Worm (Caenorhabditis elegans): ENCODE measurements around the gene C06G3.3.
A peak's percentile ranks its signal among the peaks of the same experiment; 100 is the strongest.

The C06G3.3 gene

ce11 chrIV:7047762-7048178 is 11.8 kb downstream of the C06G3.3 start (continued):
- TF ChIP-seq F57A8.1 (GFP tag; optimal IDR thresholded peaks at IDR 0.05): no peak
- peak; percentile 6; the same call in 1 of the 2 replicates for TF ChIP-seq let-526 (GFP tag; IDR thresholded peaks at IDR 0.05)
- TF ChIP-seq F55B11.4 (tag; optimal IDR thresholded peaks at IDR 0.05; ENCODE audit: borderline replicate concordance, insufficient read depth): no peak
- peak; percentile 3 to 43 for TF ChIP-seq let-607 (tag; optimal IDR thresholded peaks at IDR 0.05)
- TF ChIP-seq egl-18 (GFP tag; IDR thresholded peaks at IDR 0.05): no peak
- TF ChIP-seq ztf-18 (tag; optimal IDR thresholded peaks at IDR 0.05): peak; percentile 20
- no peak for TF ChIP-seq tlf-1 (GFP tag; optimal IDR thresholded peaks at IDR 0.05)
- peak; percentile 73 for TF ChIP-seq attf-5 (GFP tag; optimal IDR thresholded peaks at IDR 0.05)
- no peak for TF ChIP-seq Y79H2A.3 (GFP tag; conservative IDR thresholded peaks at IDR 0.05)
- TF ChIP-seq nhr-179 (tag; optimal IDR thresholded peaks at IDR 0.05): no peak
- TF ChIP-seq mxl-1 (tag; optimal IDR thresholded peaks at IDR 0.05): no peak
- TF ChIP-seq mcd-1 (GFP tag; IDR thresholded peaks at IDR 0.05): no peak
- TF ChIP-seq hrde-1 (tag; optimal IDR thresholded peaks at IDR 0.05; ENCODE audit: borderline replicate concordance): no peak
- TF ChIP-seq tbx-9 (tag; optimal IDR thresholded peaks at IDR 0.05; ENCODE audit: borderline replicate concordance): no peak
- TF ChIP-seq pha-4 (tag; optimal IDR thresholded peaks at IDR 0.05): no peak
- TF ChIP-seq F52B5.7 (tag; optimal IDR thresholded peaks at IDR 0.05): no peak
- no peak for TF ChIP-seq egrh-3 (GFP tag; IDR thresholded peaks at IDR 0.05)
- no peak for TF ChIP-seq nhr-27 (tag; optimal IDR thresholded peaks at IDR 0.05)
- TF ChIP-seq K12H6.12 (tag; optimal IDR thresholded peaks at IDR 0.05): no peak
- no peak for TF ChIP-seq nhr-120 (GFP tag; IDR thresholded peaks at IDR 0.05)
- TF ChIP-seq egl-44 (GFP tag; IDR thresholded peaks at IDR 0.05): 0 out of 2 replicates have a peak, but pooled peaks have one; percentile 8
- no peak for TF ChIP-seq F10E7.11 (tag; optimal IDR thresholded peaks at IDR 0.05)
- no peak for TF ChIP-seq B0019.2 (GFP tag; conservative IDR thresholded peaks at IDR 0.05)
- TF ChIP-seq gei-17 (GFP tag; optimal IDR thresholded peaks at IDR 0.05): no peak
- TF ChIP-seq snpc-1.3 (tag; optimal IDR thresholded peaks at IDR 0.05; ENCODE audit: insufficient read depth): no peak
- no peak for TF ChIP-seq athp-1 (tag; optimal IDR thresholded peaks at IDR 0.05)
- TF ChIP-seq rec-8 (tag; optimal IDR thresholded peaks at IDR 0.05): no peak
- no peak for TF ChIP-seq ceh-91 (GFP tag; IDR thresholded peaks at IDR 0.05)
- no peak for TF ChIP-seq sptf-2 (GFP tag; optimal IDR thresholded peaks at IDR 0.05)
- 0 out of 2 replicates have a peak, but pooled peaks have one; percentile 36 for TF ChIP-seq C06A6.2 (GFP tag; conservative IDR thresholded peaks at IDR 0.05)
- no peak for TF ChIP-seq snpc-3.4 (tag; optimal IDR thresholded peaks at IDR 0.05)
- no peak for TF ChIP-seq ccch-3 (GFP tag; optimal IDR thresholded peaks at IDR 0.05)
- TF ChIP-seq him-1 (tag; optimal IDR thresholded peaks at IDR 0.05): no peak
- no peak for TF ChIP-seq rpc-1 (optimal IDR thresholded peaks at IDR 0.05)
- TF ChIP-seq rpc-1 (tag; optimal IDR thresholded peaks at IDR 0.05): no peak
- no peak for TF ChIP-seq ceh-100 (GFP tag; IDR thresholded peaks at IDR 0.05)
- TF ChIP-seq chd-7 (tag; optimal IDR thresholded peaks at IDR 0.05): peak; percentile 83
- TF ChIP-seq repo-1 (tag; optimal IDR thresholded peaks at IDR 0.05): peak; percentile 26
- TF ChIP-seq ceh-58 (GFP tag; IDR thresholded peaks at IDR 0.05): no peak
- TF ChIP-seq dox-1 (GFP tag; IDR thresholded peaks at IDR 0.05): peak; percentile 49; the same call in 1 of the 2 replicates
- no peak for TF ChIP-seq aptf-3 (GFP tag; IDR thresholded peaks at IDR 0.05)
- no peak for TF ChIP-seq zim-3 (tag; optimal IDR thresholded peaks at IDR 0.05)
- TF ChIP-seq unc-62 (GFP tag; optimal IDR thresholded peaks at IDR 0.05): no peak
- no peak for TF ChIP-seq lir-1 (GFP tag; conservative IDR thresholded peaks at IDR 0.05)
- peak; percentile 62 for TF ChIP-seq ztf-26 (tag; optimal IDR thresholded peaks at IDR 0.05)
- TF ChIP-seq aptf-2 (GFP tag; conservative IDR thresholded peaks at IDR 0.05): no peak
- TF ChIP-seq efl-1 (GFP tag; optimal IDR thresholded peaks at IDR 0.05): no peak
- no peak for TF ChIP-seq C17E4.6 (GFP tag; IDR thresholded peaks at IDR 0.05)
- peak; percentile 5 for TF ChIP-seq nhr-90 (tag; optimal IDR thresholded peaks at IDR 0.05)

All from whole organism, young adult.